Fruit fly (Drosophila melanogaster) whole organism, embryonic: Measurements from ENCODE around the gene Sytbeta.

Source experiments
- Adf1 ChIP-seq: fragments of 200-800 bp; sonication (Bioruptor generic); IDR thresholded peaks from 2 replicates; pipeline ENCODE4 v1.3.6; 2022; ENCODE audit warnings: missing biosample characterization, missing genetic modification characterization
- BtbVII ChIP-seq: fragments of 200-800 bp; sonication (Bioruptor generic); optimal IDR thresholded peaks from 3 replicates; lab custom pipeline; 2017; ENCODE audit warnings: missing biosample characterization, mild to moderate bottlenecking, missing genetic modification characterization
- CG10431 ChIP-seq: fragments of 200-800 bp; sonication (Bioruptor generic); optimal IDR thresholded peaks from 3 replicates; lab custom pipeline; 2018; ENCODE audit warnings: missing biosample characterization, mild to moderate bottlenecking, missing genetic modification characterization
- CG11456 ChIP-seq: fragments of 200-800 bp; sonication (Bioruptor generic); IDR thresholded peaks from 3 replicates; pipeline ENCODE4 v1.3.6; 2022; ENCODE audit warnings: missing biosample characterization, missing genetic modification characterization
- CG11560 ChIP-seq: fragments of 200-800 bp; sonication (Bioruptor generic); IDR thresholded peaks from 3 replicates; pipeline ENCODE4 v1.3.6; 2022; ENCODE audit warnings: missing biosample characterization, missing genetic modification characterization
- CG12391 ChIP-seq: fragments of 200-800 bp; sonication (Bioruptor generic); optimal IDR thresholded peaks from 3 replicates; lab custom pipeline; 2018; ENCODE audit warnings: missing biosample characterization, mild to moderate bottlenecking, missing genetic modification characterization, moderate library complexity
- CG15269 ChIP-seq: fragments of 200-800 bp; sonication (Bioruptor generic); optimal IDR thresholded peaks from 2 replicates; lab custom pipeline; 2018; ENCODE audit warnings: missing biosample characterization, mild to moderate bottlenecking, missing genetic modification characterization, moderate library complexity
- CG15601 ChIP-seq: fragments of 200-800 bp; sonication (Bioruptor generic); optimal IDR thresholded peaks from 3 replicates; lab custom pipeline; 2019; ENCODE audit warnings: missing biosample characterization, mild to moderate bottlenecking, missing genetic modification characterization, moderate library complexity
- CG1602 ChIP-seq: fragments of 200-800 bp; sonication (Bioruptor generic); optimal IDR thresholded peaks from 3 replicates; lab custom pipeline; 2016; ENCODE audit warnings: missing biosample characterization, missing genetic modification characterization
- CG16815 ChIP-seq: fragments of 200-800 bp; sonication (Bioruptor generic); optimal IDR thresholded peaks from 3 replicates; lab custom pipeline; 2017; ENCODE audit warnings: missing biosample characterization, mild to moderate bottlenecking, missing genetic modification characterization
- CG17361 ChIP-seq: fragments of 200-800 bp; sonication (Bioruptor generic); IDR thresholded peaks from 3 replicates; pipeline ENCODE4 v1.3.6; 2022; ENCODE audit warnings: missing biosample characterization, missing genetic modification characterization
- CG18599 ChIP-seq: fragments of 200-800 bp; sonication (Bioruptor generic); optimal IDR thresholded peaks from 3 replicates; lab custom pipeline; 2017; ENCODE audit warnings: missing biosample characterization, missing genetic modification characterization, mild to moderate bottlenecking, moderate library complexity, missing genetic modification reagents
- CG2120 ChIP-seq: fragments of 200-800 bp; sonication (Bioruptor generic); optimal IDR thresholded peaks from 3 replicates; lab custom pipeline; 2016; ENCODE audit warnings: missing biosample characterization, missing genetic modification characterization
- CG2678 ChIP-seq: fragments of 200-800 bp; sonication (Bioruptor generic); optimal IDR thresholded peaks from 3 replicates; lab custom pipeline; 2019; ENCODE audit warnings: missing biosample characterization, mild to moderate bottlenecking, missing genetic modification characterization, moderate library complexity
- CG3407 ChIP-seq: fragments of 200-800 bp; sonication (Bioruptor generic); optimal IDR thresholded peaks from 2 replicates; lab custom pipeline; 2018; ENCODE audit warnings: missing biosample characterization, mild to moderate bottlenecking, missing genetic modification characterization
- CG4360 ChIP-seq: fragments of 200-800 bp; sonication (Bioruptor generic); IDR thresholded peaks from 2 replicates; pipeline ENCODE4 v1.3.6; 2022; ENCODE audit warnings: missing biosample characterization, missing genetic modification characterization
- CG4424 ChIP-seq: fragments of 200-800 bp; sonication (Bioruptor generic); optimal IDR thresholded peaks from 3 replicates; lab custom pipeline; 2016; ENCODE audit warnings: missing biosample characterization, missing genetic modification characterization
- CG6813 ChIP-seq: fragments of 200-800 bp; sonication (Bioruptor generic); optimal IDR thresholded peaks from 2 replicates; lab custom pipeline; 2017; ENCODE audit warnings: missing biosample characterization, missing genetic modification characterization, mild to moderate bottlenecking, moderate library complexity, missing genetic modification reagents
- CG7745 ChIP-seq: fragments of 200-800 bp; sonication (Bioruptor generic); optimal IDR thresholded peaks from 2 replicates; lab custom pipeline; 2018; ENCODE audit warnings: missing biosample characterization, mild to moderate bottlenecking, missing genetic modification characterization, moderate library complexity
- CG8281 ChIP-seq: fragments of 200-800 bp; sonication (Bioruptor generic); optimal IDR thresholded peaks from 2 replicates; lab custom pipeline; 2018; ENCODE audit warnings: missing biosample characterization, mild to moderate bottlenecking, missing genetic modification characterization, moderate library complexity
- CG9797 ChIP-seq: fragments of 200-800 bp; sonication (Bioruptor generic); optimal IDR thresholded peaks from 3 replicates; lab custom pipeline; 2018; ENCODE audit warnings: missing biosample characterization, mild to moderate bottlenecking, missing genetic modification characterization
- CHES-1-like ChIP-seq: fragments of 200-800 bp; sonication (Bioruptor generic); optimal IDR thresholded peaks from 2 replicates; lab custom pipeline; 2016; ENCODE audit warnings: missing biosample characterization, missing genetic modification characterization
- Chrac-16 ChIP-seq: fragments of 200-800 bp; sonication (Bioruptor generic); optimal IDR thresholded peaks from 3 replicates; lab custom pipeline; 2016; ENCODE audit warnings: missing biosample characterization, missing genetic modification characterization
- Dip3 ChIP-seq: fragments of 200-800 bp; sonication (Bioruptor generic); optimal IDR thresholded peaks from 3 replicates; lab custom pipeline; 2016; ENCODE audit warnings: missing biosample characterization, missing genetic modification characterization
- HLH4C ChIP-seq: fragments of 200-800 bp; sonication (Bioruptor generic); IDR thresholded peaks from 3 replicates; pipeline ENCODE4 v1.3.6; 2022; ENCODE audit warnings: missing biosample characterization, missing genetic modification characterization; ENCODE audit not compliant: partially characterized antibody
- HmgZ ChIP-seq: fragments of 200-800 bp; sonication (Bioruptor generic); optimal IDR thresholded peaks from 2 replicates; lab custom pipeline; 2018; ENCODE audit warnings: missing biosample characterization, mild to moderate bottlenecking, missing genetic modification characterization
- Max ChIP-seq: fragments of 200-800 bp; sonication (Bioruptor generic); optimal IDR thresholded peaks from 2 replicates; lab custom pipeline; 2016; ENCODE audit warnings: missing biosample characterization, mild to moderate bottlenecking, missing genetic modification characterization
- Meics ChIP-seq: fragments of 200-800 bp; sonication (Bioruptor generic); optimal IDR thresholded peaks from 2 replicates; lab custom pipeline; 2017; ENCODE audit warnings: missing biosample characterization, mild to moderate bottlenecking, missing genetic modification characterization
- NC2β ChIP-seq: fragments of 200-800 bp; sonication (Bioruptor generic); optimal IDR thresholded peaks from 2 replicates; lab custom pipeline; 2016; ENCODE audit warnings: missing biosample characterization, missing genetic modification characterization
- Nf-YA ChIP-seq: fragments of 200-800 bp; sonication (Bioruptor generic); IDR thresholded peaks from 2 replicates; pipeline ENCODE4 v1.3.6; 2022; ENCODE audit warnings: missing biosample characterization, missing genetic modification characterization
- NfI ChIP-seq: fragments of 200-800 bp; sonication (Bioruptor generic); optimal IDR thresholded peaks from 3 replicates; lab custom pipeline; 2018; ENCODE audit warnings: missing biosample characterization, mild to moderate bottlenecking, missing genetic modification characterization, moderate library complexity
- Opbp ChIP-seq: fragments of 200-800 bp; sonication (Bioruptor generic); IDR thresholded peaks from 3 replicates; pipeline ENCODE4 v1.3.6; 2022; ENCODE audit warnings: missing biosample characterization, missing genetic modification characterization; ENCODE audit not compliant: partially characterized antibody
- Sox100B ChIP-seq: fragments of 200-800 bp; sonication (Bioruptor generic); optimal IDR thresholded peaks from 3 replicates; lab custom pipeline; 2018; ENCODE audit warnings: missing biosample characterization, mild to moderate bottlenecking, missing genetic modification characterization
- Sry-δ ChIP-seq: fragments of 200-800 bp; sonication (Bioruptor generic); optimal IDR thresholded peaks from 2 replicates; lab custom pipeline; 2016; ENCODE audit warnings: missing biosample characterization, missing genetic modification characterization
- Vsx1 ChIP-seq: fragments of 200-800 bp; sonication (Bioruptor generic); optimal IDR thresholded peaks from 2 replicates; lab custom pipeline; 2017; ENCODE audit warnings: missing biosample characterization, mild to moderate bottlenecking, missing genetic modification characterization, missing genetic modification reagents
- al ChIP-seq: fragments of 200-800 bp; sonication (Bioruptor generic); IDR thresholded peaks from 2 replicates; pipeline ENCODE4 v1.3.6; 2022; ENCODE audit warnings: missing biosample characterization, missing genetic modification characterization
- bcd ChIP-seq: fragments of 200-800 bp; sonication (Bioruptor generic); optimal IDR thresholded peaks from 2 replicates; lab custom pipeline; 2017; ENCODE audit warnings: missing biosample characterization, mild to moderate bottlenecking, missing genetic modification characterization
- caup ChIP-seq: fragments of 200-800 bp; sonication (Bioruptor generic); optimal IDR thresholded peaks from 3 replicates; lab custom pipeline; 2017; ENCODE audit warnings: missing biosample characterization, mild to moderate bottlenecking, missing genetic modification characterization, moderate library complexity; ENCODE audit not compliant: severe bottlenecking
- dmrt11E ChIP-seq: fragments of 200-800 bp; sonication (Bioruptor generic); optimal IDR thresholded peaks from 3 replicates; lab custom pipeline; 2018; ENCODE audit warnings: missing biosample characterization, mild to moderate bottlenecking, missing genetic modification characterization, moderate library complexity
- gce ChIP-seq: fragments of 200-800 bp; sonication (Bioruptor generic); IDR thresholded peaks from 3 replicates; pipeline ENCODE4 v1.3.6; 2022; ENCODE audit warnings: missing biosample characterization, missing genetic modification characterization
- gem ChIP-seq: fragments of 200-800 bp; sonication (Bioruptor generic); optimal IDR thresholded peaks from 2 replicates; lab custom pipeline; 2019; ENCODE audit warnings: missing biosample characterization, mild to moderate bottlenecking, missing genetic modification characterization, moderate library complexity
- ind ChIP-seq: fragments of 200-800 bp; sonication (Bioruptor generic); optimal IDR thresholded peaks from 3 replicates; lab custom pipeline; 2016; ENCODE audit warnings: missing biosample characterization, missing genetic modification characterization
- insv ChIP-seq, 2 experiments: fragments of 200-800 bp; sonication (Bioruptor generic); optimal IDR thresholded peaks; 3 replicates each; lab custom pipeline; 2016 to 2018; ENCODE audit warnings: missing biosample characterization in 2 of 2, missing genetic modification characterization in 2 of 2
- nerfin-1 ChIP-seq: fragments of 200-800 bp; sonication (Bioruptor generic); optimal IDR thresholded peaks from 3 replicates; lab custom pipeline; 2019; ENCODE audit warnings: missing biosample characterization, mild to moderate bottlenecking, missing genetic modification characterization, moderate library complexity
- nom ChIP-seq: fragments of 200-800 bp; sonication (Bioruptor generic); optimal IDR thresholded peaks from 2 replicates; lab custom pipeline; 2017; ENCODE audit warnings: missing biosample characterization, missing genetic modification characterization, mild to moderate bottlenecking, moderate library complexity, missing genetic modification reagents
- phol ChIP-seq: fragments of 200-800 bp; sonication (Bioruptor generic); optimal IDR thresholded peaks from 3 replicates; lab custom pipeline; 2018; ENCODE audit warnings: missing biosample characterization, mild to moderate bottlenecking, missing genetic modification characterization, moderate library complexity
- rib ChIP-seq: fragments of 200-800 bp; sonication (Bioruptor generic); IDR thresholded peaks from 2 replicates; pipeline ENCODE4 v1.3.6; 2022; ENCODE audit warnings: missing biosample characterization, missing genetic modification characterization
- row ChIP-seq: fragments of 200-800 bp; sonication (Bioruptor generic); IDR thresholded peaks from 3 replicates; pipeline ENCODE4 v1.3.6; 2022; ENCODE audit warnings: missing biosample characterization, missing genetic modification characterization
- sqz ChIP-seq: fragments of 200-800 bp; sonication (Bioruptor generic); optimal IDR thresholded peaks from 3 replicates; lab custom pipeline; 2018; ENCODE audit warnings: missing biosample characterization, mild to moderate bottlenecking, missing genetic modification characterization

Gene Sytbeta

dm6 chr3L:15094589-15095288 lies 30.0 kb upstream of the Sytbeta start, which contains the start of the genes sstn, Plp and GlyRS (continued):
- no peak for TF ChIP-seq CG16815 (GFP tag; lab: Kevin White, UChicago)
- TF ChIP-seq BtbVII (GFP tag; lab: Kevin White, UChicago) = no peak
- TF ChIP-seq CG3407 (GFP tag; lab: Kevin White, UChicago) = peak; percentile 28
- TF ChIP-seq CG11560 (tag; lab: Robert Waterston, UW) = no peak
- peak; percentile 68 for TF ChIP-seq Sox100B (GFP tag; lab: Kevin White, UChicago)
- TF ChIP-seq CG11456 (GFP tag; lab: Robert Waterston, UW) = no peak
- peak; percentile 13 for TF ChIP-seq sqz (GFP tag; lab: Kevin White, UChicago)
- TF ChIP-seq nerfin-1 (tag; lab: Kevin White, UChicago) = no peak
- no peak for TF ChIP-seq NC2β (GFP tag; lab: Kevin White, UChicago)
- peak; percentile 65 for TF ChIP-seq CG12391
- TF ChIP-seq bcd = peak; percentile 52
- peak; percentile 78 for TF ChIP-seq CG17361 (GFP tag; lab: Robert Waterston, UW)
- peak; percentile 22 for TF ChIP-seq CG2120 (GFP tag; lab: Kevin White, UChicago)
- peak; percentile 48 for TF ChIP-seq ind
- peak; percentile 46 for TF ChIP-seq Meics (GFP tag; lab: Kevin White, UChicago)
- no peak for TF ChIP-seq Nf-YA (GFP tag; lab: Robert Waterston, UW)
- peak; percentile 5 for TF ChIP-seq CG9797
- TF ChIP-seq dmrt11E (tag; lab: Kevin White, UChicago) = peak; percentile 36
- TF ChIP-seq CG6813 = no peak
- TF ChIP-seq CG2678 (tag; lab: Kevin White, UChicago) = peak; percentile 61
- peak; percentile 57 for TF ChIP-seq NfI
- TF ChIP-seq CG4424 (GFP tag; lab: Kevin White, UChicago) = peak; percentile 34
- TF ChIP-seq insv (GFP tag; optimal IDR thresholded peaks at IDR 0.05; lab: Kevin White, UChicago) = peak in 1 of 2 experiments; percentile 8
- no peak for TF ChIP-seq Vsx1 (GFP tag; lab: Kevin White, UChicago)
- peak; percentile 7 for TF ChIP-seq CG10431 (GFP tag; lab: Kevin White, UChicago)
- no peak for TF ChIP-seq Dip3
- TF ChIP-seq HLH4C = peak; percentile 50; the same call in 2 of the 3 replicates
- TF ChIP-seq Adf1 (GFP tag; lab: Robert Waterston, UW) = peak; percentile 13; the same call in 1 of the 2 replicates
- TF ChIP-seq CG4360 (GFP tag; lab: Robert Waterston, UW) = no peak
- TF ChIP-seq CG1602 (GFP tag; lab: Kevin White, UChicago) = peak; percentile 26
- no peak for TF ChIP-seq CG8281 (tag; lab: Kevin White, UChicago)
- TF ChIP-seq HmgZ (tag; lab: Kevin White, UChicago) = peak; percentile 7
- TF ChIP-seq Opbp (GFP tag; lab: Robert Waterston, UW) = peak; percentile 52; the same call in 2 of the 3 replicates
- TF ChIP-seq phol = peak; percentile 61
- TF ChIP-seq gem (tag; lab: Kevin White, UChicago) = peak; percentile 59
- TF ChIP-seq row (GFP tag; lab: Robert Waterston, UW) = peak; percentile 83
- TF ChIP-seq rib (GFP tag; lab: Robert Waterston, UW) = no peak
- no peak for TF ChIP-seq CHES-1-like (GFP tag; lab: Kevin White, UChicago)
- TF ChIP-seq CG7745 (tag; lab: Kevin White, UChicago) = no peak
- TF ChIP-seq Sry-δ = peak; percentile 6
- peak; percentile 50 for TF ChIP-seq Max
- peak; percentile 33 for TF ChIP-seq CG15269 (tag; lab: Kevin White, UChicago)
- no peak for TF ChIP-seq gce (GFP tag; lab: Robert Waterston, UW)
- TF ChIP-seq CG15601 (tag; lab: Kevin White, UChicago) = peak; percentile 33
- no peak for TF ChIP-seq al (GFP tag; lab: Robert Waterston, UW)
- TF ChIP-seq CG18599 (GFP tag; lab: Kevin White, UChicago) = peak; percentile 59
- TF ChIP-seq nom = no peak
- peak; percentile 38 for TF ChIP-seq Chrac-16
- no peak for TF ChIP-seq caup (GFP tag; lab: Kevin White, UChicago)
